Fruit fly (Drosophila melanogaster) whole organism, embryonic: ENCODE measurements around the gene CG1628.
A peak's percentile ranks its signal among the peaks of the same experiment; 100 is the strongest.

ENCODE experiments used
- C15 ChIP-seq: fragments of 200-800 bp; sonication (Bioruptor generic); IDR thresholded peaks from 3 replicates; pipeline ENCODE4 v1.3.6; 2022; ENCODE audit warnings: missing biosample characterization, missing genetic modification characterization
- CG10565 ChIP-seq: fragments of 200-800 bp; sonication (Bioruptor generic); optimal IDR thresholded peaks from 3 replicates; lab custom pipeline; 2016; ENCODE audit warnings: missing biosample characterization, mild to moderate bottlenecking, missing genetic modification characterization
- CG10654 ChIP-seq: fragments of 200-800 bp; sonication (Bioruptor generic); optimal IDR thresholded peaks from 2 replicates; lab custom pipeline; 2016; ENCODE audit warnings: missing biosample characterization, missing genetic modification characterization
- CG11093 ChIP-seq: fragments of 200-800 bp; sonication (Bioruptor generic); IDR thresholded peaks from 3 replicates; pipeline ENCODE4 v1.3.6; 2022; ENCODE audit warnings: missing biosample characterization, missing genetic modification characterization
- CG12104 ChIP-seq: fragments of 200-800 bp; sonication (Bioruptor generic); optimal IDR thresholded peaks from 3 replicates; lab custom pipeline; 2016; ENCODE audit warnings: missing biosample characterization, missing genetic modification characterization
- CG12236 ChIP-seq: fragments of 200-800 bp; sonication (Bioruptor generic); optimal IDR thresholded peaks from 2 replicates; lab custom pipeline; 2016; ENCODE audit warnings: missing biosample characterization, missing genetic modification characterization
- CG13775 ChIP-seq: fragments of 200-800 bp; sonication (Bioruptor generic); optimal IDR thresholded peaks from 3 replicates; lab custom pipeline; 2017; ENCODE audit warnings: missing biosample characterization, mild to moderate bottlenecking, missing genetic modification characterization
- CG14965 ChIP-seq: fragments of 200-800 bp; sonication (Bioruptor generic); optimal IDR thresholded peaks from 2 replicates; lab custom pipeline; 2016; ENCODE audit warnings: missing biosample characterization, missing genetic modification characterization, borderline replicate concordance
- CG16779 ChIP-seq: fragments of 200-800 bp; sonication (Bioruptor generic); IDR thresholded peaks from 2 replicates; pipeline ENCODE4 v1.3.6; 2022; ENCODE audit warnings: missing biosample characterization, missing genetic modification characterization
- CG17361 ChIP-seq: fragments of 200-800 bp; sonication (Bioruptor generic); IDR thresholded peaks from 3 replicates; pipeline ENCODE4 v1.3.6; 2022; ENCODE audit warnings: missing biosample characterization, missing genetic modification characterization
- CG17385 ChIP-seq: fragments of 200-800 bp; sonication (Bioruptor generic); optimal IDR thresholded peaks from 3 replicates; lab custom pipeline; 2018; ENCODE audit warnings: missing biosample characterization, mild to moderate bottlenecking, missing genetic modification characterization
- CG18476 ChIP-seq: fragments of 200-800 bp; sonication (Bioruptor generic); optimal IDR thresholded peaks from 2 replicates; lab custom pipeline; 2016; ENCODE audit warnings: missing biosample characterization, mild to moderate bottlenecking, missing genetic modification characterization
- CG2129 ChIP-seq: fragments of 200-800 bp; sonication (Bioruptor generic); IDR thresholded peaks from 2 replicates; pipeline ENCODE4 v1.3.6; 2022; ENCODE audit warnings: missing biosample characterization, missing genetic modification characterization; ENCODE audit not compliant: partially characterized antibody
- CG3065 ChIP-seq: fragments of 200-800 bp; sonication (Bioruptor generic); optimal IDR thresholded peaks from 2 replicates; lab custom pipeline; 2016; ENCODE audit warnings: missing biosample characterization, missing genetic modification characterization
- CG3726 ChIP-seq: fragments of 200-800 bp; sonication (Bioruptor generic); IDR thresholded peaks from 3 replicates; pipeline ENCODE4, ENCODE4 v1.3.6; 2022; ENCODE audit warnings: missing biosample characterization, missing genetic modification characterization
- CG4328 ChIP-seq: fragments of 200-800 bp; sonication (Bioruptor generic); optimal IDR thresholded peaks from 3 replicates; lab custom pipeline; 2017; ENCODE audit warnings: missing biosample characterization, missing genetic modification reagents, missing genetic modification characterization
- CG4424 ChIP-seq: fragments of 200-800 bp; sonication (Bioruptor generic); optimal IDR thresholded peaks from 3 replicates; lab custom pipeline; 2016; ENCODE audit warnings: missing biosample characterization, missing genetic modification characterization
- CG7271 ChIP-seq: fragments of 200-800 bp; sonication (Bioruptor generic); optimal IDR thresholded peaks from 2 replicates; lab custom pipeline; 2018; ENCODE audit warnings: missing biosample characterization, mild to moderate bottlenecking, missing genetic modification characterization, moderate library complexity
- CG9437 ChIP-seq: fragments of 200-800 bp; sonication (Bioruptor generic); optimal IDR thresholded peaks from 2 replicates; lab custom pipeline; 2018; ENCODE audit warnings: missing biosample characterization, mild to moderate bottlenecking, missing genetic modification characterization
- Deaf1 ChIP-seq: fragments of 200-800 bp; optimal IDR thresholded peaks from 3 replicates; lab custom pipeline; 2019; ENCODE audit warnings: missing biosample characterization, mild to moderate bottlenecking, missing genetic modification characterization, moderate library complexity
- Fer1 ChIP-seq: fragments of 200-800 bp; sonication (Bioruptor generic); optimal IDR thresholded peaks from 2 replicates; lab custom pipeline; 2017; ENCODE audit warnings: missing biosample characterization, mild to moderate bottlenecking, missing genetic modification characterization
- Gug ChIP-seq: fragments of 200-800 bp; sonication (Bioruptor generic); IDR thresholded peaks from 4 replicates; pipeline ENCODE4 v1.3.6; 2022; ENCODE audit warnings: missing biosample characterization, missing genetic modification characterization
- Hey ChIP-seq: fragments of 200-800 bp; sonication (Bioruptor generic); optimal IDR thresholded peaks from 3 replicates; lab custom pipeline; 2018; ENCODE audit warnings: missing biosample characterization, mild to moderate bottlenecking, missing genetic modification characterization
- Mrtf ChIP-seq: fragments of 200-800 bp; sonication (Bioruptor generic); IDR thresholded peaks from 3 replicates; pipeline ENCODE4 v1.3.6; 2022; ENCODE audit warnings: missing biosample characterization, missing genetic modification characterization
- NC2β ChIP-seq: fragments of 200-800 bp; sonication (Bioruptor generic); optimal IDR thresholded peaks from 2 replicates; lab custom pipeline; 2016; ENCODE audit warnings: missing biosample characterization, missing genetic modification characterization
- Trl ChIP-seq, 3 experiments: fragments of >200 bp in 2 of 3; fragments of 200-800 bp in 1 of 3; sonication (Bioruptor generic) in 1 of 3; optimal IDR thresholded peaks; 2 replicates in 1 of 3; 3 replicates in 2 of 3; lab custom pipeline; 2016 to 2017; ENCODE audit warnings: missing biosample characterization in 1 of 3, missing genetic modification characterization in 1 of 3
- Xrp1 ChIP-seq: fragments of 200-800 bp; sonication (Bioruptor generic); IDR thresholded peaks from 2 replicates; pipeline ENCODE4 v1.3.6; 2022; ENCODE audit warnings: missing biosample characterization, missing genetic modification characterization
- ac ChIP-seq: fragments of 200-800 bp; sonication (Bioruptor generic); optimal IDR thresholded peaks from 3 replicates; lab custom pipeline; 2017; ENCODE audit warnings: missing biosample characterization, mild to moderate bottlenecking, missing genetic modification characterization
- ap ChIP-seq: fragments of 200-800 bp; sonication (Bioruptor generic); IDR thresholded peaks from 2 replicates; pipeline ENCODE4 v1.3.6; 2022; ENCODE audit warnings: missing biosample characterization, missing genetic modification characterization
- ash1 ChIP-seq: fragments of 200-800 bp; sonication (Bioruptor generic); optimal IDR thresholded peaks from 2 replicates; lab custom pipeline; 2018; ENCODE audit warnings: missing biosample characterization, mild to moderate bottlenecking, missing genetic modification characterization
- btn ChIP-seq: fragments of 200-800 bp; sonication (Bioruptor generic); optimal IDR thresholded peaks from 2 replicates; lab custom pipeline; 2016; ENCODE audit warnings: missing biosample characterization, missing genetic modification characterization
- chinmo ChIP-seq: fragments of 200-800 bp; sonication (Bioruptor generic); IDR thresholded peaks from 4 replicates; pipeline ENCODE4 v1.3.6; 2022; ENCODE audit warnings: missing biosample characterization, missing genetic modification characterization; ENCODE audit not compliant: partially characterized antibody
- croc ChIP-seq: fragments of 200-800 bp; sonication (Bioruptor generic); conservative IDR thresholded peaks from 3 replicates; pipeline ENCODE4 v1.3.6; 2022; ENCODE audit warnings: missing biosample characterization, missing genetic modification characterization
- disco-r ChIP-seq: fragments of 200-800 bp; sonication (Bioruptor generic); optimal IDR thresholded peaks from 2 replicates; lab custom pipeline; 2016; ENCODE audit warnings: missing biosample characterization, missing genetic modification characterization
- dmrt99B ChIP-seq: fragments of 200-800 bp; sonication (Bioruptor generic); optimal IDR thresholded peaks from 2 replicates; lab custom pipeline; 2018; ENCODE audit warnings: missing biosample characterization, mild to moderate bottlenecking, missing genetic modification characterization, moderate library complexity
- esg ChIP-seq: fragments of 200-800 bp; sonication (Bioruptor generic); conservative IDR thresholded peaks from 2 replicates; pipeline ENCODE4 v1.3.6; 2022; ENCODE audit warnings: missing biosample characterization, missing genetic modification characterization
- gcm ChIP-seq: fragments of 200-800 bp; sonication (Bioruptor generic); optimal IDR thresholded peaks from 2 replicates; lab custom pipeline; 2019; ENCODE audit warnings: missing biosample characterization, mild to moderate bottlenecking, missing genetic modification characterization, moderate library complexity
- hb ChIP-seq: fragments of 200-800 bp; sonication (Bioruptor generic); IDR thresholded peaks from 3 replicates; pipeline ENCODE4 v1.3.6; 2022; ENCODE audit warnings: missing biosample characterization, missing genetic modification characterization; ENCODE audit not compliant: partially characterized antibody
- inv ChIP-seq: fragments of 200-800 bp; sonication (Bioruptor generic); IDR thresholded peaks from 2 replicates; pipeline ENCODE4 v1.3.6; 2022; ENCODE audit warnings: missing biosample characterization, missing genetic modification characterization; ENCODE audit not compliant: partially characterized antibody
- lmd ChIP-seq: fragments of 200-800 bp; sonication (Bioruptor generic); IDR thresholded peaks from 2 replicates; pipeline ENCODE4 v1.3.6; 2022; ENCODE audit warnings: missing biosample characterization, missing genetic modification characterization
- pho ChIP-seq: fragments of 200-800 bp; sonication (Bioruptor generic); optimal IDR thresholded peaks from 2 replicates; lab custom pipeline; 2016; ENCODE audit warnings: missing biosample characterization, missing genetic modification characterization
- salm ChIP-seq: fragments of 200-800 bp; sonication (Bioruptor generic); optimal IDR thresholded peaks from 2 replicates; lab custom pipeline; 2018; ENCODE audit warnings: missing biosample characterization, mild to moderate bottlenecking, missing genetic modification characterization
- sd ChIP-seq: fragments of 200-800 bp; sonication (Bioruptor generic); optimal IDR thresholded peaks from 3 replicates; lab custom pipeline; 2018; ENCODE audit warnings: missing biosample characterization, mild to moderate bottlenecking, missing genetic modification characterization, moderate library complexity
- sens ChIP-seq: fragments of 200-800 bp; sonication (Bioruptor generic); peaks from one replicate; lab custom pipeline; 2016; ENCODE audit warnings: missing biosample characterization, missing genetic modification characterization
- sens-2 ChIP-seq: fragments of 200-800 bp; sonication (Bioruptor generic); IDR thresholded peaks from 2 replicates; pipeline ENCODE4 v1.3.6; 2022; ENCODE audit warnings: missing biosample characterization, missing genetic modification characterization
- shn ChIP-seq: fragments of 200-800 bp; sonication (Bioruptor generic); optimal IDR thresholded peaks from 3 replicates; lab custom pipeline; 2016; ENCODE audit warnings: missing biosample characterization, missing genetic modification characterization
- sr ChIP-seq: fragments of 200-800 bp; sonication (Bioruptor generic); IDR thresholded peaks from 3 replicates; pipeline ENCODE4 v1.3.6; 2022; ENCODE audit warnings: missing biosample characterization, missing genetic modification characterization
- wek ChIP-seq: fragments of 200-800 bp; sonication (Bioruptor generic); optimal IDR thresholded peaks from 3 replicates; lab custom pipeline; 2018; ENCODE audit warnings: missing biosample characterization, mild to moderate bottlenecking, missing genetic modification characterization, moderate library complexity
- wor ChIP-seq: fragments of 200-800 bp; sonication (Bioruptor generic); IDR thresholded peaks from 2 replicates; pipeline ENCODE4 v1.3.6; 2022; ENCODE audit warnings: missing biosample characterization, missing genetic modification characterization
- z ChIP-seq: fragments of 200-800 bp; sonication (Bioruptor generic); IDR thresholded peaks from 3 replicates; pipeline ENCODE4 v1.3.6; 2022; ENCODE audit warnings: missing biosample characterization, missing genetic modification characterization

Gene CG1628

DNA sequence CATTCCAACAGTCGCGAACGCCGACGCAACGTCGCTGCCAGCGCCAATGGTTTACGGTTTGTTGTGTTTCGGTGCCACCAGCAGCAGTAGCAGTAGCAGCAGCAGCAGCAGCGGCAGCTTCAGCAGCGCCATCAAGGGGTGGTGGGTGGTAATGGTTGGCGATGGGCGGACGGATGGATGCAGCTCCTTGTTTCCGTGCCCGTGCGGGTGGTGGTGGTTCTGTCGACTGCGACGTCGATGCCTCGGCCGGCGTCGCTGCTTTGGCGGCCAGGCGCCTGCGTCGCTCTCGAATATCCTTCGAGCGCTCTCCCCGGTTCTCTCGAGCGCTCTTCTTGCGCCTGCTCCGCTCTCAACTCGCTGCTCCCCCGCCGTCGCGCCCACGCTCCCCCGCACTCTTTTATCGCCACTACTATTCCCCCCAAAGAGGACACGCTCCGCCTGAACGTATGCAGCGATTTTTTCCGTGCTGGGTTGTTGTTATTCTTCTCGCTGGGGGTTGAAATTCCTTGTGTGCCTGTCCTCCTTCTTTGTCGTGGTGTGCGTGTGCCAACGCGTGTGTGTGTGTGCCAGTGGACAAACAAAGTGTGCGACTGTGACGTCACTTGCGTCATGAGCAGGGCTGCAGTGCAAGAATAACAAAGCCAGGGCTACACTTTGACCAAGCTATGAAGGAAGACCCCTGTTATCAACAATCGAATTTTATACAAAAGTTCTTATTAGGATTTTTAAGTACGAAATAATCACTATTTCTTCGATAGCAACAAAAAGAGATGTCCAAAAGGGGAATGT, 18.9 kb upstream of the CG1628 start (continued):
- TF ChIP-seq sr (GFP tag; lab: Robert Waterston, UW) (no peak), CG12236 (GFP tag; lab: Kevin White, UChicago) (no peak), CG3726 (GFP tag; lab: Robert Waterston, UW) (no peak), sd (tag; lab: Kevin White, UChicago) (no peak), CG16779 (GFP tag; lab: Robert Waterston, UW) (no peak), chinmo (GFP tag; lab: Robert Waterston, UW) (0 out of 4 replicates have a peak, but pooled peaks have one; percentile 48), dmrt99B (tag; lab: Kevin White, UChicago) (no peak), ap (GFP tag; lab: Robert Waterston, UW) (no peak), croc (GFP tag; lab: Robert Waterston, UW) (no peak), CG17385 (GFP tag; lab: Kevin White, UChicago) (no peak), Hey (tag; lab: Kevin White, UChicago) (peak; percentile 57), CG4328 (GFP tag; lab: Kevin White, UChicago) (no peak), Fer1 (GFP tag; lab: Kevin White, UChicago) (no peak), CG12104 (no peak), hb (no peak), Mrtf (GFP tag; lab: Robert Waterston, UW) (no peak), CG7271 (tag; lab: Kevin White, UChicago) (no peak), NC2β (GFP tag; lab: Kevin White, UChicago) (no peak), sens (no peak), CG10654 (GFP tag; lab: Kevin White, UChicago) (no peak), CG17361 (no peak), CG3065 (GFP tag; lab: Kevin White, UChicago) (no peak), wek (peak; percentile 44), CG2129 (GFP tag; lab: Robert Waterston, UW) (no peak), CG13775 (GFP tag; lab: Kevin White, UChicago) (no peak), esg (no peak), CG9437 (no peak), sens-2 (GFP tag; lab: Robert Waterston, UW) (no peak), shn (GFP tag; lab: Kevin White, UChicago) (no peak), CG11093 (GFP tag; lab: Robert Waterston, UW) (no peak), Trl (optimal IDR thresholded peaks at IDR 0.05; lab: Kevin White, UChicago) (peak; percentile 23 to 54), Trl (GFP tag; optimal IDR thresholded peaks at IDR 0.05; lab: Kevin White, UChicago) (no peak), CG14965 (GFP tag; lab: Kevin White, UChicago) (no peak), gcm (GFP tag; lab: Kevin White, UChicago) (no peak), wor (GFP tag; lab: Robert Waterston, UW) (no peak), Xrp1 (GFP tag; lab: Robert Waterston, UW) (no peak), Gug (GFP tag; lab: Robert Waterston, UW) (no peak), disco-r (GFP tag; lab: Kevin White, UChicago) (no peak), CG4424 (GFP tag; lab: Kevin White, UChicago) (no peak), lmd (GFP tag; lab: Robert Waterston, UW) (no peak), z (GFP tag; lab: Robert Waterston, UW) (no peak), btn (GFP tag; lab: Kevin White, UChicago) (no peak), inv (GFP tag; lab: Robert Waterston, UW) (no peak), ac (no peak), pho (GFP tag; lab: Kevin White, UChicago) (no peak), Deaf1 (no peak), ash1 (GFP tag; lab: Kevin White, UChicago) (no peak), CG10565 (GFP tag; lab: Kevin White, UChicago) (no peak), CG18476 (GFP tag; lab: Kevin White, UChicago) (no peak), salm (tag; lab: Kevin White, UChicago) (no peak), C15 (GFP tag; lab: Robert Waterston, UW) (no peak)
